Fruit fly (Drosophila melanogaster) whole organism, wandering third instar larva: Measurements from ENCODE around the gene Gba1b.

ENCODE experiments used
- Abd-B ChIP-seq: fragments of >200 bp; optimal IDR thresholded peaks from 2 replicates; lab custom pipeline; 2017; ENCODE audit warnings: missing biosample characterization, missing genetic modification characterization
- CG32264 ChIP-seq: fragments of 200-800 bp; sonication (Bioruptor generic); optimal IDR thresholded peaks from 2 replicates; lab custom pipeline; 2016; ENCODE audit warnings: missing biosample characterization, missing genetic modification characterization
- CG9705 ChIP-seq: fragments of 200-800 bp; sonication (Bioruptor generic); optimal IDR thresholded peaks from 2 replicates; lab custom pipeline; 2018; ENCODE audit warnings: missing biosample characterization, mild to moderate bottlenecking, missing genetic modification characterization
- CrebA ChIP-seq: fragments of 200-800 bp; sonication (Bioruptor generic); optimal IDR thresholded peaks from 2 replicates; lab custom pipeline; 2016; ENCODE audit warnings: missing biosample characterization, mild to moderate bottlenecking, missing genetic modification characterization, borderline replicate concordance
- Dfd ChIP-seq: fragments of >200 bp; optimal IDR thresholded peaks from 2 replicates; lab custom pipeline; 2017; ENCODE audit warnings: missing biosample characterization, missing genetic modification characterization
- Dif ChIP-seq: fragments of 200-275, 200-300 bp; sonication (Bioruptor generic); optimal IDR thresholded peaks from 2 replicates; lab custom pipeline; 2018; ENCODE audit warnings: missing biosample characterization, missing genetic modification characterization; ENCODE audit not compliant: partially characterized antibody
- GATAd ChIP-seq: sonication (Bioruptor generic); optimal IDR thresholded peaks from 2 replicates; lab custom pipeline; 2016; ENCODE audit warnings: missing biosample characterization, missing genetic modification characterization
- HLH106 ChIP-seq: fragments of 200-800 bp; optimal IDR thresholded peaks from 3 replicates; lab custom pipeline; 2019; ENCODE audit warnings: missing biosample characterization, mild to moderate bottlenecking, missing genetic modification characterization, moderate library complexity
- Hnf4 ChIP-seq: fragments of 200-800 bp; sonication (Bioruptor generic); optimal IDR thresholded peaks from 2 replicates; lab custom pipeline; 2016; ENCODE audit warnings: missing biosample characterization, mild to moderate bottlenecking, missing genetic modification characterization
- Hr78 ChIP-seq: fragments of >200 bp; optimal IDR thresholded peaks from 2 replicates; lab custom pipeline; 2017; ENCODE audit warnings: missing biosample characterization, missing genetic modification characterization
- Myc ChIP-seq: fragments of >200 bp; optimal IDR thresholded peaks from 2 replicates; lab custom pipeline; 2017
- N ChIP-seq: fragments of >200 bp; optimal IDR thresholded peaks from 2 replicates; lab custom pipeline; 2018; ENCODE audit warnings: missing biosample characterization, missing external identifiers, missing genetic modification characterization
- OdsH ChIP-seq: fragments of 200-800 bp; sonication (Bioruptor generic); optimal IDR thresholded peaks from 2 replicates; lab custom pipeline; 2016; ENCODE audit warnings: missing biosample characterization, mild to moderate bottlenecking, missing genetic modification characterization
- Rel ChIP-seq, 2 experiments: fragments of 200-800 bp; sonication (Bioruptor generic) in 1 of 2; optimal IDR thresholded peaks; 2 replicates in 1 of 2; 3 replicates in 1 of 2; lab custom pipeline; 2016 to 2019; ENCODE audit warnings: mild to moderate bottlenecking in 2 of 2, missing biosample characterization in 2 of 2, missing genetic modification characterization in 2 of 2, moderate library complexity in 1 of 2
- Sp1 ChIP-seq: fragments of 200-800 bp; sonication (Bioruptor generic); optimal IDR thresholded peaks from 3 replicates; lab custom pipeline; 2019; ENCODE audit warnings: missing biosample characterization, mild to moderate bottlenecking, missing genetic modification characterization, moderate library complexity
- Vsx2 ChIP-seq: fragments of 200-300, 225-300 bp; sonication (Bioruptor generic); optimal IDR thresholded peaks from 2 replicates; lab custom pipeline; 2018; ENCODE audit warnings: missing biosample characterization, missing genetic modification characterization; ENCODE audit not compliant: partially characterized antibody
- brk ChIP-seq: fragments of 200-800 bp; sonication (Bioruptor generic); optimal IDR thresholded peaks from 2 replicates; lab custom pipeline; 2016; ENCODE audit warnings: missing biosample characterization, mild to moderate bottlenecking, missing genetic modification characterization
- dl ChIP-seq, 2 experiments: fragments of 175-275, 200-275 bp in 1 of 2; fragments of 200-275 bp in 1 of 2; sonication (Bioruptor generic); optimal IDR thresholded peaks; lab custom pipeline; 2018; ENCODE audit warnings: mild to moderate bottlenecking in 2 of 2, missing biosample characterization in 2 of 2, missing genetic modification characterization in 2 of 2, moderate library complexity in 2 of 2; ENCODE audit not compliant: partially characterized antibody in 2 of 2, insufficient read depth in 1 of 2
- dsf ChIP-seq: sonication (Bioruptor generic); optimal IDR thresholded peaks from 2 replicates; lab custom pipeline; 2016; ENCODE audit warnings: missing biosample characterization, missing genetic modification characterization, borderline replicate concordance
- ey ChIP-seq: fragments of 200-800 bp; sonication (Bioruptor generic); optimal IDR thresholded peaks from 2 replicates; lab custom pipeline; 2016; ENCODE audit warnings: missing biosample characterization, missing genetic modification characterization
- foxo ChIP-seq, 2 experiments: fragments of 200-800 bp; sonication (Bioruptor generic); optimal IDR thresholded peaks; 2 replicates in 1 of 2; 3 replicates in 1 of 2; lab custom pipeline; 2016 to 2017; ENCODE audit warnings: missing biosample characterization in 2 of 2, missing genetic modification characterization in 2 of 2
- h ChIP-seq: fragments of 200-800 bp; sonication (Bioruptor generic); optimal IDR thresholded peaks from 3 replicates; lab custom pipeline; 2016; ENCODE audit warnings: missing biosample characterization, mild to moderate bottlenecking, missing genetic modification characterization
- jim ChIP-seq: fragments of 175-275, 200-325 bp; sonication (Bioruptor generic); optimal IDR thresholded peaks from 2 replicates; lab custom pipeline; 2016; ENCODE audit warnings: missing biosample characterization, mild to moderate bottlenecking, missing genetic modification characterization
- pan ChIP-seq: fragments of >200 bp; optimal IDR thresholded peaks from 2 replicates; lab custom pipeline; 2017
- psq ChIP-seq: fragments of 200-800 bp; sonication (Bioruptor generic); optimal IDR thresholded peaks from 3 replicates; lab custom pipeline; 2017; ENCODE audit warnings: missing biosample characterization, mild to moderate bottlenecking, missing genetic modification characterization, moderate library complexity
- rgr ChIP-seq: fragments of 200-800 bp; sonication (Bioruptor generic); optimal IDR thresholded peaks from 3 replicates; lab custom pipeline; 2016; ENCODE audit warnings: missing biosample characterization, mild to moderate bottlenecking, missing genetic modification characterization
- sage ChIP-seq: fragments of 200-800 bp; sonication (Bioruptor generic); optimal IDR thresholded peaks from 2 replicates; lab custom pipeline; 2016; ENCODE audit warnings: missing biosample characterization, mild to moderate bottlenecking, missing genetic modification characterization
- sv ChIP-seq: fragments of 200-800 bp; sonication (Bioruptor generic); optimal IDR thresholded peaks from 3 replicates; lab custom pipeline; 2016; ENCODE audit warnings: missing biosample characterization, missing genetic modification characterization
- woc ChIP-seq: sonication (Bioruptor generic); optimal IDR thresholded peaks from 2 replicates; lab custom pipeline; 2016; ENCODE audit warnings: missing biosample characterization, mild to moderate bottlenecking, missing genetic modification characterization

The Gba1b gene

dm6 chr3R:23734573-23735404 lies 30.2 kb downstream of the Gba1b start:
- no peak for TF ChIP-seq brk (GFP tag; lab: Kevin White, UChicago)
- TF ChIP-seq foxo (GFP tag; optimal IDR thresholded peaks at IDR 0.05; lab: Kevin White, UChicago): no peak
- TF ChIP-seq psq (GFP tag; lab: Kevin White, UChicago): no peak
- no peak for TF ChIP-seq OdsH (GFP tag; lab: Kevin White, UChicago)
- no peak for TF ChIP-seq Hr78 (GFP tag; lab: Kevin White, UChicago)
- no peak for TF ChIP-seq Sp1
- TF ChIP-seq woc (GFP tag; lab: Kevin White, UChicago): no peak
- no peak for TF ChIP-seq CrebA (GFP tag; lab: Kevin White, UChicago)
- no peak for TF ChIP-seq Vsx2
- TF ChIP-seq Myc (lab: Kevin White, UChicago): no peak
- no peak for TF ChIP-seq N
- TF ChIP-seq sv (GFP tag; lab: Kevin White, UChicago): no peak
- TF ChIP-seq Abd-B (GFP tag; lab: Kevin White, UChicago): no peak
- TF ChIP-seq h (GFP tag; lab: Kevin White, UChicago): no peak
- TF ChIP-seq pan (lab: Kevin White, UChicago): no peak
- no peak for TF ChIP-seq GATAd (GFP tag; lab: Kevin White, UChicago)

dm6 chr3R:23735648-23736047 lies 31.0 kb downstream of the Gba1b start:
- TF ChIP-seq Myc (lab: Kevin White, UChicago): peak; percentile 86
- TF ChIP-seq ey (GFP tag; lab: Kevin White, UChicago): no peak
- TF ChIP-seq jim (GFP tag; lab: Kevin White, UChicago): no peak

- TF ChIP-seq OdsH (GFP tag; lab: Kevin White, UChicago): no peak
- TF ChIP-seq ey (GFP tag; lab: Kevin White, UChicago): no peak
- TF ChIP-seq psq (GFP tag; lab: Kevin White, UChicago): no peak
- no peak for TF ChIP-seq Myc (lab: Kevin White, UChicago)
These were observed 31.8 kb downstream of the Gba1b start for dm6 chr3R:23736365-23736764.

- TF ChIP-seq Hnf4 (GFP tag; lab: Kevin White, UChicago) (no peak), rgr (no peak)
These were observed 33.3 kb downstream of the Gba1b start for dm6 chr3R:23737676-23738574.

- TF ChIP-seq CG9705 (GFP tag; lab: Kevin White, UChicago): no peak
- no peak for TF ChIP-seq jim (GFP tag; lab: Kevin White, UChicago)
- TF ChIP-seq CG32264 (GFP tag; lab: Kevin White, UChicago): no peak
- TF ChIP-seq pan (lab: Kevin White, UChicago): no peak
- TF ChIP-seq Hnf4 (GFP tag; lab: Kevin White, UChicago): no peak
These were observed 36.4 kb downstream of the Gba1b start for dm6 chr3R:23740968-23741367.

- TF ChIP-seq jim (GFP tag; lab: Kevin White, UChicago) (no peak), Vsx2 (no peak), pan (lab: Kevin White, UChicago) (no peak), h (GFP tag; lab: Kevin White, UChicago) (no peak), ey (GFP tag; lab: Kevin White, UChicago) (no peak), Myc (lab: Kevin White, UChicago) (no peak), Dif (no peak), sage (GFP tag; lab: Kevin White, UChicago) (no peak), Rel (GFP tag; optimal IDR thresholded peaks at IDR 0.05; lab: Kevin White, UChicago) (no peak), Rel (tag; optimal IDR thresholded peaks at IDR 0.05; lab: Kevin White, UChicago) (no peak), CG32264 (GFP tag; lab: Kevin White, UChicago) (no peak), CrebA (GFP tag; lab: Kevin White, UChicago) (no peak), dsf (no peak), Dfd (GFP tag; lab: Kevin White, UChicago) (no peak), HLH106 (tag; lab: Kevin White, UChicago) (no peak), dl (GFP tag; optimal IDR thresholded peaks at IDR 0.05; lab: Kevin White, UChicago; ENCODE audit: insufficient read depth in 1 of 2, partially characterized antibody in 2 of 2) (no peak)
These were observed 42.8 kb downstream of the Gba1b start for dm6 chr3R:23747446-23747845.
